Worm (Caenorhabditis elegans): ENCODE results near the gene sgnh-1.

DNA sequence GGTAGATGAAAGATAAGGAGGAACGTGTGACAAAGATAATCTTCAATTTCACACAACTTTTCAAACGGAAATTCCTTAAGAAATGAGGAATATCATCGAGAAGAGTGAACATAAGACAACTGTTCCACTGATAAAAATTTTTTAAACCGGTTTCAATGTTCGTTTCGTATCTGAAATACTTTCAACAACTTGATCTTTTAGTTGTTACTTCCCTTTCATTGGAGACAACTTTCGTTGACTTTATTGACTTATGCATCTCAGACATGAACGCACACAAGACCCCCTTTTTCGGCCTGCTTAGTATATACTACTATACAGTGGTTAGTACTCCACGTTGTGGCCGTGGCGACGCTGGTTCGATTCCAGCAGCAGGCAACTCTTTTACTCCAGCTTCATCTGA is 28.3 kb upstream of the sgnh-1 start, which contains the start of the genes Y17G9A.4 and str-173:
- no peak for TF ChIP-seq tbx-2 (tag; optimal IDR thresholded peaks at IDR 0.05)
- no peak for TF ChIP-seq nhr-77 (tag; optimal IDR thresholded peaks at IDR 0.05)
- no peak for TF ChIP-seq ama-1 (optimal IDR thresholded peaks at IDR 0.05)
- TF ChIP-seq nhr-12 (tag; optimal IDR thresholded peaks at IDR 0.05) = no peak
- TF ChIP-seq elt-3 (tag; optimal IDR thresholded peaks at IDR 0.05) = no peak
- TF ChIP-seq jun-1 (tag; optimal IDR thresholded peaks at IDR 0.05) = no peak
- TF ChIP-seq aly-2 (tag; optimal IDR thresholded peaks at IDR 0.05) = no peak
- no peak for TF ChIP-seq lin-39 (tag; optimal IDR thresholded peaks at IDR 0.05)
- TF ChIP-seq fos-1 (tag; optimal IDR thresholded peaks at IDR 0.05) = no peak
- TF ChIP-seq lin-15B (tag; optimal IDR thresholded peaks at IDR 0.05) = no peak
- no peak for TF ChIP-seq pqm-1 (tag; optimal IDR thresholded peaks at IDR 0.05)

Measured in whole organism, L3 larva.